Fruit fly (Drosophila melanogaster) whole organism, prepupa: ENCODE results near the gene ImpE3.

Experiments used
- Blimp-1 ChIP-seq: fragments of 200-800 bp; sonication (Bioruptor generic); optimal IDR thresholded peaks from 3 replicates; lab custom pipeline; 2017; ENCODE audit warnings: missing biosample characterization, missing genetic modification characterization, mild to moderate bottlenecking, moderate library complexity, missing genetic modification reagents
- CG10669 ChIP-seq: fragments of 200-800 bp; sonication (Bioruptor generic); optimal IDR thresholded peaks from 3 replicates; lab custom pipeline; 2018; ENCODE audit warnings: missing biosample characterization, mild to moderate bottlenecking, missing genetic modification characterization, moderate library complexity
- CG11902 ChIP-seq: fragments of 200-800 bp; sonication (Bioruptor generic); optimal IDR thresholded peaks from 3 replicates; lab custom pipeline; 2016; ENCODE audit warnings: missing biosample characterization, missing genetic modification characterization
- CG3032 ChIP-seq: fragments of 200-800 bp; optimal IDR thresholded peaks from 2 replicates; lab custom pipeline; 2019; ENCODE audit warnings: missing biosample characterization, mild to moderate bottlenecking, missing genetic modification characterization, moderate library complexity
- CG31627 ChIP-seq: fragments of 200-800 bp; sonication (Bioruptor generic); optimal IDR thresholded peaks from 3 replicates; lab custom pipeline; 2016; ENCODE audit warnings: missing biosample characterization, missing genetic modification characterization
- CG32006 ChIP-seq: fragments of 200-800 bp; sonication (Bioruptor generic); optimal IDR thresholded peaks from 3 replicates; lab custom pipeline; 2017; ENCODE audit warnings: missing biosample characterization, mild to moderate bottlenecking, missing genetic modification characterization
- CG34406 ChIP-seq: fragments of 200-800 bp; sonication (Bioruptor generic); optimal IDR thresholded peaks from 3 replicates; lab custom pipeline; 2016; ENCODE audit warnings: missing biosample characterization, missing genetic modification characterization
- CG3919 ChIP-seq: fragments of 200-800 bp; sonication (Bioruptor generic); optimal IDR thresholded peaks from 3 replicates; lab custom pipeline; 2016; ENCODE audit warnings: missing biosample characterization, missing genetic modification characterization
- CG6163 ChIP-seq: fragments of 200-800 bp; sonication (Bioruptor generic); IDR thresholded peaks from 3 replicates; pipeline ENCODE4 v1.3.6; 2022; ENCODE audit warnings: missing biosample characterization, missing genetic modification characterization
- CG6276 ChIP-seq: fragments of 200-800 bp; sonication (Bioruptor generic); optimal IDR thresholded peaks from 2 replicates; lab custom pipeline; 2017; ENCODE audit warnings: missing biosample characterization, mild to moderate bottlenecking, missing genetic modification characterization
- CG6808 ChIP-seq: fragments of 200-800 bp; sonication (Bioruptor generic); optimal IDR thresholded peaks from 3 replicates; lab custom pipeline; 2017; ENCODE audit warnings: missing biosample characterization, missing genetic modification characterization, mild to moderate bottlenecking, moderate library complexity, missing genetic modification reagents
- CG7368 ChIP-seq: fragments of 200-800 bp; sonication (Bioruptor generic); optimal IDR thresholded peaks from 3 replicates; lab custom pipeline; 2016; ENCODE audit warnings: missing biosample characterization, missing genetic modification characterization
- CG8119 ChIP-seq: fragments of 200-800 bp; sonication (Bioruptor generic); IDR thresholded peaks from 3 replicates; pipeline ENCODE4 v1.3.6; 2022; ENCODE audit warnings: missing biosample characterization, missing genetic modification characterization
- CG8319 ChIP-seq: fragments of 200-800 bp; sonication (Bioruptor generic); optimal IDR thresholded peaks from 3 replicates; lab custom pipeline; 2016; ENCODE audit warnings: missing biosample characterization, missing genetic modification characterization
- CG8632 ChIP-seq: fragments of 200-800 bp; sonication (Bioruptor generic); optimal IDR thresholded peaks from 3 replicates; lab custom pipeline; 2016; ENCODE audit warnings: missing biosample characterization, missing genetic modification characterization
- CG9139 ChIP-seq: fragments of 200-800 bp; sonication (Bioruptor generic); optimal IDR thresholded peaks from 3 replicates; lab custom pipeline; 2017; ENCODE audit warnings: missing biosample characterization, mild to moderate bottlenecking, missing genetic modification characterization
- Eip78C ChIP-seq: fragments of 200-800 bp; sonication (Bioruptor generic); peaks from one replicate; lab custom pipeline; 2016; ENCODE audit warnings: missing biosample characterization, missing genetic modification characterization
- Eip93F ChIP-seq: fragments of 200-800 bp; sonication (Bioruptor generic); optimal IDR thresholded peaks from 2 replicates; lab custom pipeline; 2016; ENCODE audit warnings: missing biosample characterization, mild to moderate bottlenecking, missing genetic modification characterization
- Ets21C ChIP-seq: fragments of 200-800 bp; sonication (Bioruptor generic); optimal IDR thresholded peaks from 3 replicates; lab custom pipeline; 2016; ENCODE audit warnings: missing biosample characterization, missing genetic modification characterization
- Ets96B ChIP-seq: fragments of 200-800 bp; optimal IDR thresholded peaks from 2 replicates; lab custom pipeline; 2019; ENCODE audit warnings: missing biosample characterization, mild to moderate bottlenecking, missing genetic modification characterization, moderate library complexity
- Gug ChIP-seq: fragments of 200-800 bp; sonication (Bioruptor generic); IDR thresholded peaks from 2 replicates; pipeline ENCODE4 v1.3.6; 2022; ENCODE audit warnings: missing biosample characterization, missing genetic modification characterization
- Hr38 ChIP-seq: sonication (Bioruptor generic); optimal IDR thresholded peaks from 2 replicates; lab custom pipeline; 2016; ENCODE audit warnings: missing biosample characterization, missing genetic modification characterization
- Hr39 ChIP-seq: fragments of 200-800 bp; sonication (Bioruptor generic); optimal IDR thresholded peaks from 2 replicates; lab custom pipeline; 2016; ENCODE audit warnings: missing biosample characterization, missing genetic modification characterization
- Hr4 ChIP-seq: fragments of 200-800 bp; sonication (Bioruptor generic); optimal IDR thresholded peaks from 3 replicates; lab custom pipeline; 2016; ENCODE audit warnings: missing biosample characterization, missing genetic modification characterization
- Lpt ChIP-seq: fragments of 200-800 bp; sonication (Bioruptor generic); optimal IDR thresholded peaks from 3 replicates; lab custom pipeline; 2016; ENCODE audit warnings: missing biosample characterization, missing genetic modification characterization
- Met ChIP-seq: fragments of 200-800 bp; sonication (Bioruptor generic); optimal IDR thresholded peaks from 3 replicates; lab custom pipeline; 2016; ENCODE audit warnings: missing biosample characterization, missing genetic modification characterization
- OdsH ChIP-seq: fragments of 200-800 bp; sonication (Bioruptor generic); optimal IDR thresholded peaks from 3 replicates; lab custom pipeline; 2016; ENCODE audit warnings: missing biosample characterization, missing genetic modification characterization
- Smox ChIP-seq: fragments of 200-800 bp; sonication (Bioruptor generic); optimal IDR thresholded peaks from 3 replicates; lab custom pipeline; 2016; ENCODE audit warnings: missing biosample characterization, missing genetic modification characterization
- Sox102F ChIP-seq: fragments of 200-800 bp; sonication (Bioruptor generic); optimal IDR thresholded peaks from 2 replicates; lab custom pipeline; 2016; ENCODE audit warnings: missing biosample characterization, mild to moderate bottlenecking, missing genetic modification characterization
- Sox14 ChIP-seq: fragments of 200-800 bp; sonication (Bioruptor generic); optimal IDR thresholded peaks from 3 replicates; lab custom pipeline; 2016; ENCODE audit warnings: missing biosample characterization, missing genetic modification characterization
- Sox15 ChIP-seq: fragments of 200-800 bp; sonication (Bioruptor generic); optimal IDR thresholded peaks from 3 replicates; lab custom pipeline; 2016; ENCODE audit warnings: missing biosample characterization, missing genetic modification characterization
- achi ChIP-seq: fragments of 200-800 bp; sonication (Bioruptor generic); optimal IDR thresholded peaks from 3 replicates; lab custom pipeline; 2016; ENCODE audit warnings: missing biosample characterization, missing genetic modification characterization
- acj6 ChIP-seq: fragments of 200-800 bp; sonication (Bioruptor generic); optimal IDR thresholded peaks from 3 replicates; lab custom pipeline; 2016; ENCODE audit warnings: missing biosample characterization, missing genetic modification characterization
- cyc ChIP-seq: fragments of 200-800 bp; sonication (Bioruptor generic); optimal IDR thresholded peaks from 3 replicates; lab custom pipeline; 2016; ENCODE audit warnings: missing biosample characterization, missing genetic modification characterization
- dsx ChIP-seq: fragments of 200-800 bp; optimal IDR thresholded peaks from 3 replicates; lab custom pipeline; 2019; ENCODE audit warnings: missing biosample characterization, mild to moderate bottlenecking, missing genetic modification characterization, moderate library complexity; ENCODE audit not compliant: poor library complexity, severe bottlenecking
- eg ChIP-seq: fragments of 200-800 bp; sonication (Bioruptor generic); IDR thresholded peaks from 3 replicates; pipeline ENCODE4 v1.3.6; 2022; ENCODE audit warnings: missing biosample characterization, missing genetic modification characterization
- esn ChIP-seq: fragments of 200-800 bp; sonication (Bioruptor generic); optimal IDR thresholded peaks from 2 replicates; lab custom pipeline; 2016; ENCODE audit warnings: missing biosample characterization, mild to moderate bottlenecking, missing genetic modification characterization, moderate library complexity
- lz ChIP-seq: fragments of 200-800 bp; sonication (Bioruptor generic); optimal IDR thresholded peaks from 3 replicates; lab custom pipeline; 2016; ENCODE audit warnings: missing biosample characterization, missing genetic modification characterization
- net ChIP-seq: fragments of 200-800 bp; sonication (Bioruptor generic); optimal IDR thresholded peaks from 3 replicates; lab custom pipeline; 2016; ENCODE audit warnings: missing biosample characterization, missing genetic modification characterization
- pdm3 ChIP-seq: fragments of 200-800 bp; sonication (Bioruptor generic); optimal IDR thresholded peaks from 3 replicates; lab custom pipeline; 2016; ENCODE audit warnings: missing biosample characterization, missing genetic modification characterization
- spab ChIP-seq: fragments of 200-800 bp; sonication (Bioruptor generic); optimal IDR thresholded peaks from 2 replicates; lab custom pipeline; 2017; ENCODE audit warnings: missing biosample characterization, mild to moderate bottlenecking, missing genetic modification characterization, missing genetic modification reagents
- ss ChIP-seq, 2 experiments: fragments of 200-800 bp; sonication (Bioruptor generic); optimal IDR thresholded peaks; 2 replicates in 1 of 2; 3 replicates in 1 of 2; lab custom pipeline; 2017 to 2018; ENCODE audit warnings: mild to moderate bottlenecking in 2 of 2, missing biosample characterization in 2 of 2, missing genetic modification characterization in 2 of 2, moderate library complexity in 1 of 2
- svp ChIP-seq: fragments of 200-800 bp; sonication (Bioruptor generic); peaks from one replicate; lab custom pipeline; 2016; ENCODE audit warnings: missing biosample characterization, missing genetic modification characterization
- topi ChIP-seq: fragments of 200-800 bp; sonication (Bioruptor generic); optimal IDR thresholded peaks from 3 replicates; lab custom pipeline; 2016; ENCODE audit warnings: missing biosample characterization, missing genetic modification characterization
- vri ChIP-seq: fragments of 200-800 bp; sonication (Bioruptor generic); optimal IDR thresholded peaks from 3 replicates; lab custom pipeline; 2016; ENCODE audit warnings: missing biosample characterization, mild to moderate bottlenecking, missing genetic modification characterization

ImpE3 gene

DNA sequence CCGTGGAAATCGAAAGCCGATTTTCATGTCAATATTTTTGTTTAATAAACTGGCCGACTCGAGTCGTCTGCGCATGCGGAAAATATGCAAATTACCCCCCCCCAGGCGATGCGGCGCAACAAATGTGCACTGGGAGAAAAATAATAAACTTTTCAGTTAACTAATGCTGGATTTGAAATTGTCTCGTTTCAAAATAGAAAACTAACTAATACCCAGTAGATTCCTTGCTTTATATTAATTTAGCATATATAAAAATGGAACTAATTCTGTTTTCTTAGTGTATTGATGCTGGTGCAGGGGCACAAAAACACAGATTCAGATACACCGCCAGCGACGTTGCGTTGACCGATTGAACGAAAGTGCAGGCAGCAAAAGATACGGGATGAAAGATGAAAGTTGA, 8.6 kb upstream of the ImpE3 start (continued):
- TF ChIP-seq achi (GFP tag; lab: Kevin White, UChicago) (peak; percentile 55), lz (GFP tag; lab: Kevin White, UChicago) (peak; percentile 48), Hr39 (GFP tag; lab: Kevin White, UChicago) (peak; percentile 31), Sox14 (peak; percentile 38), CG9139 (GFP tag; lab: Kevin White, UChicago) (no peak), acj6 (GFP tag; lab: Kevin White, UChicago) (peak; percentile 54), CG32006 (GFP tag; lab: Kevin White, UChicago) (peak; percentile 84), CG8632 (GFP tag; lab: Kevin White, UChicago) (peak; percentile 50), CG31627 (GFP tag; lab: Kevin White, UChicago) (peak; percentile 48), esn (GFP tag; lab: Kevin White, UChicago) (peak; percentile 62), topi (GFP tag; lab: Kevin White, UChicago) (peak; percentile 58), Smox (GFP tag; lab: Kevin White, UChicago) (peak; percentile 28), Met (GFP tag; lab: Kevin White, UChicago) (peak; percentile 49), Ets21C (peak; percentile 13), Hr4 (peak; percentile 86), spab (peak; percentile 21), Gug (peak; percentile 79), net (GFP tag; lab: Kevin White, UChicago) (peak; percentile 47), Eip93F (GFP tag; lab: Kevin White, UChicago) (no peak), ss (GFP tag; optimal IDR thresholded peaks at IDR 0.05; lab: Kevin White, UChicago) (no peak), OdsH (GFP tag; lab: Kevin White, UChicago) (peak; percentile 71), Sox102F (GFP tag; lab: Kevin White, UChicago) (peak; percentile 51), Blimp-1 (GFP tag; lab: Kevin White, UChicago) (peak; percentile 10), CG3032 (tag; lab: Kevin White, UChicago) (peak; percentile 46), Eip78C (GFP tag; lab: Kevin White, UChicago) (peak; percentile 90), eg (GFP tag; lab: Robert Waterston, UW) (peak; percentile 92), CG6276 (peak; percentile 78), vri (GFP tag; lab: Kevin White, UChicago) (no peak), CG10669 (GFP tag; lab: Kevin White, UChicago) (peak; percentile 61)
- TF ChIP-seq, all 60 proteins: peak for 48

DNA sequence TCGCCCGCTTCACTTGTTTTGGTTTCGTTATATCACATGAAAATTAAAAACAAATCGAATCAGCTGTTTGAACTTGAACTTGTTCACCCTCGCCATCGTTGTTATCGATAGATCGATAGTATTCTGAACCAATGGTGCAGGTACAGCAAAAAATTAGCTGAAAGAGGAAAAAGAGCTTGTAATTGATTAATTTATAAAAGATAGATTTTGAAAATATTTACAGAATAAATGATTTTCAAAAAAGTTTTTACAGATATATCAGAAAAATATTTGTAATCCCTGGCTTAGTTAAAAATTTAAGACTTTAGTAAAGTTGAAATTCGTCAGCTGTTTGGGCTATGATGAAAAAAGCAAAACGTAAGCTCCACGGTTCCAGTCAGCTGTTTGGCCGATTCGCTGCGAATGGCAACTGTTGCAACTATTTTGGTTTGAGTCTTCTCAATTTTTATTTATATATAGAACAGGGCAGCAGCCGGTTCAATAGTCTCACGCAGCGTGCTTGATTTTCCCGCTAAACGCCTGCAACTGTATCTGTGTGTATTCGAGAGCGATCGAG, 3.7 kb upstream of the ImpE3 start, which contains the start of the genes CG11035 and unc-45:
Gene CG11035 (minus strand): TSS at position 87 of the 556 bp plus-strand sequence.
Gene unc-45 (plus strand): TSS at position 379 of the 556 bp plus-strand sequence.
- TF ChIP-seq CG8319 (GFP tag; lab: Kevin White, UChicago) (no peak), CG8119 (GFP tag; lab: Robert Waterston, UW) (no peak), Ets96B (tag; lab: Kevin White, UChicago) (peak; percentile 37), Blimp-1 (GFP tag; lab: Kevin White, UChicago) (no peak), Sox102F (GFP tag; lab: Kevin White, UChicago) (no peak), Eip78C (GFP tag; lab: Kevin White, UChicago) (peak; percentile 83), Sox14 (peak; percentile 20), achi (GFP tag; lab: Kevin White, UChicago) (peak; percentile 26), Met (GFP tag; lab: Kevin White, UChicago) (peak; percentile 11), CG6808 (no peak), Sox15 (no peak), svp (peak; percentile 98), Hr38 (no peak), Eip93F (GFP tag; lab: Kevin White, UChicago) (no peak), CG9139 (GFP tag; lab: Kevin White, UChicago) (no peak), cyc (peak; percentile 28), CG7368 (no peak), CG3919 (peak; percentile 37), acj6 (GFP tag; lab: Kevin White, UChicago) (no peak), CG34406 (no peak), Hr39 (GFP tag; lab: Kevin White, UChicago) (no peak), ss (GFP tag; optimal IDR thresholded peaks at IDR 0.05; lab: Kevin White, UChicago) (peak; percentile 9 to 33), CG32006 (GFP tag; lab: Kevin White, UChicago) (peak; percentile 28), CG31627 (GFP tag; lab: Kevin White, UChicago) (peak; percentile 8), Smox (GFP tag; lab: Kevin White, UChicago) (peak; percentile 31), OdsH (GFP tag; lab: Kevin White, UChicago) (peak; percentile 6), spab (no peak), eg (GFP tag; lab: Robert Waterston, UW) (peak; percentile 64), Lpt (GFP tag; lab: Kevin White, UChicago) (no peak), CG6163 (GFP tag; lab: Robert Waterston, UW) (0 out of 3 replicates have a peak, but pooled peaks have one; percentile 25), pdm3 (peak; percentile 42), CG6276 (no peak), Gug (peak; percentile 9; the same call in 1 of the 2 replicates), dsx (GFP tag; lab: Kevin White, UChicago) (peak; percentile 68), CG11902 (no peak), Hr4 (peak; percentile 45), CG3032 (tag; lab: Kevin White, UChicago) (peak; percentile 46), CG10669 (GFP tag; lab: Kevin White, UChicago) (peak; percentile 5)
